Worm (Caenorhabditis elegans) whole organism, dauer: ENCODE data around the gene str-146.

Experiments
- unc-62 ChIP-seq: sonication (generic microtip); optimal IDR thresholded peaks from 2 replicates; lab custom pipeline; 2017; ENCODE audit warnings: missing biosample characterization, missing genetic modification reagents, missing genetic modification characterization

str-146 gene

DNA sequence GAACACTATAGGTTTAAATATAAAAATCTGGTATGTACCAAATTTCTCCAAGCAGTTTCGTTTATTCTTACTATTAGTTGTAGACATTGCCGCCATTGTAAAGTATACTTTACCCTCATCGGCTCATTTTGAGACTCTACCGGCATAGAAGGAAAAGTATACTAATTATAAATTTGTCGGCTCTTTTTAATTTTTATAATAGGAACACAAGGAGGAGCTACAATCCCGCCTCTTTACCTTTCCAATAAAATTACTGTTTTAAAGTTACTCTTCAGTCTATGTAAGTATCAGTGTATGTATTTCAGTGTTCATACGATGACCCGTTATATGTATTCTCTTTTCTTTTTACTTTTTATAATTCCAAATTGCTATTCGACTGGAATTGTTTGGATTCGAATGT, 4.0 kb upstream of the str-146 start, which contains the start of gene sdz-23:
sdz-23 (plus strand) TSS at position 301 of the 400 bp plus-strand sequence.
- TF ChIP-seq unc-62 = no peak

DNA sequence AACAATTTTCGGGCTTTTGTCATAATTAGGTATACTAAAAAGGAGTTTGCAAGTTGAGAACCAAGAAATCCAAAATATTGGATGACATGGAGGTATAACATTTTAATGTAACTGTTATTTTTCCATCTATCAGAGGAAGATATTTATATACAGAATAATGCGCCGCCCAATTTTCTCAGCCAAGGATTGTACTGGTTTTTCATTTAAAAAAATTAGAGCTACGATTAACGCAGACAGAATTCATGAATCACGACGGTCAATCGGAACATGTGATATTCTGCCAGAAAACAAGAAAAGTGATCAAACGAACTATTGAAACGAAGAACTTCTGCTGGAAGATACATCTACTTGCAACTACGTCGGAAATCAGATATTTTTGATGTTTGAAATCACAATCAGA, 3.0 kb upstream of the str-146 start, which contains the start of gene str-145:
str-145 (minus strand) TSS at position 101 of the 400 bp plus-strand sequence.
- no peak for TF ChIP-seq unc-62

DNA sequence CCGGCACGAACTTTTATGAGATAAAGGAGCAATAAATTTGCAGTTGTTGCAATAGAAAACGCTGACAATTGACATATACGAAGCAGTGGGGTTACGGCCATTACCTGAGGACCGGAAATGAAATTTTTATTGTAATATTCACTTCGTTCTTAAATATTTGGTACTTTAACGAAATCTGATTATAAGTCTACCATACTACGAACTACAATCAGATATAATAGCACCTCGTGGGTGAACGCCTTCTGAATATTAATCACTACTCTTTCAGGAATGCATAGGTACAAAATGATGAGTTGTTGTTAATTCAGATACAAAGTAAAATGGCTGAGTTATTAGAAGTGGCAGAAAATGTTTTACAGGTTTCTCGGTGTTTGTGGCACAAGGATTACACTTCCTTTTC, 2.9 kb downstream of the str-146 start, which contains the start of gene str-129:
str-129 (minus strand) TSS at position 101 of the 400 bp plus-strand sequence.
- TF ChIP-seq unc-62 = no peak

DNA sequence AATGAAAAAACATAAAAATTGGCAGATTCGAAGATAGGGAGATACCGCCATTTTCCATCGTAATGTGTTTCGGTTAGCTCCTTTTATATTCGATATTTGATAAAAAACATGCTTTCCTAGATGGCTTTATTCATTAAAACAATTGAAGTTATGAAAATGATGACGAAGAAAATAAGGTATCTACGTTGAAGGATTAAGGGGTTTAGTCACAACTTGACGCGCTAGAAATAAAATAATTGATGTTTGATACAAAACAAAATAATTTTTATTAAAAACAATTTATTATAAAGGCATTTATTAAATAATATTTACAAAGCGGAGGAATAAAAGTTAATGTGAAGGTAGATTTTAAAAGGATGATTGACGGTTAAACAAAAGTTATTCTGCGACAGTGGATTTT, 4.7 kb downstream of the str-146 start, which contains the start of gene str-130:
str-130 (minus strand) TSS at position 101 of the 400 bp plus-strand sequence.
- no peak for TF ChIP-seq unc-62

DNA sequence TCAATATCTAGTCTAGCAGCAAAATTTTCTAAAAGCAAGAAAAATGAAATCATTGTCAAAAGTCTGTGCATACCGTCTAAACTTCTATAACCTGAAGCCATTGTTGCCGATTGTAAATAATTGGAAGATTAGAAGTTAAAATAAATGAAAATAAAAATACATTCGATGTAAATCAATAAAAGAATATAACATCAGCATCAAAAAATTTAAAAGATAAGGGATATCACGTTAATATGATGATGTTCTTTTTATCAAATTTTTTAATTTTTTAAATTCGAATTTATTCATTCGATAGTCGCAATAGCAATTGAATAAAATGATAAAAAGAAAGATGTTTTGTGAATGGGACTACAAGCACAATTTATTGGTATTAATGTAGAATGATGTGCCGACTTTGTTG, 10.1 kb downstream of the str-146 start, which contains the start of gene C09H5.7:
C09H5.7 (minus strand) TSS at position 101 of the 400 bp plus-strand sequence.
- TF ChIP-seq unc-62 = no peak

DNA sequence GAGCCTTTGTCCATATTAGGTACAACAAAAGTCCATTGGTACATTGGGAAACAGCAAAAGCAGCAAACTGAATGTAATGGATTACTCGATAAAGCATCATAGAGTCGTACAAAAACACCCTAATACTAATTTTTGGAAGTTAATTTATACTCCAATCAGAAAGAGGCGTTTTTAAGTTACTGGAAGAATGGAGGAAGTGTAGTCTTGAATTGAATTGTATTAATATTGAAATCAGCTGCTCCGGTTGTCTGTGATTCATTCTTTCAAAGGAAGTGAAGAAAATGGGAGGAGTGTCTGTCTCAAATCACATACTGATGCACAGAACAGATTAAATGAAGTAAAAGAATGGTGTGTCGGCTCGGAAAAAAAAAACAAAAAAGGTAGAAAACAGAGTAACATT, 13.7 kb downstream of the str-146 start, which contains the start of gene str-131:
str-131 (minus strand) TSS at position 101 of the 400 bp plus-strand sequence.
- TF ChIP-seq unc-62 = no peak

DNA sequence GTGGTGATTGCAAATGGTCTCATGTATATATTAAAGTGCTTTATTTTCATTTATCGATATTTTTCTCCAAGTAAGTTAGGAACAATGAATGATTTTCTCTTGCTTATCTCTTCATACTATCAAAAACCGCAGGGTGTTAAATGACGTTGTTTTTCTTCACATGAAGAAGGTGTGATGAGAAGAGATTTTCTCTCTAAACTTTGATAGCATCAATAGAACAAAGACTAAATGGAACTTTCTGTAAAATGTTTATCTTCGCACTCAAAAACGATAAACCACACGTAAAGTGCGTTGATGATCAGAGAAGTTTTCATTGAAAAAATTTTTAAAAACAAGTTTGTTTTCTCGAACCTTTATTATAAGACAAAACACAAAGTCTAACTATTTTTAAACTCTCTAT, 15.5 kb downstream of the str-146 start:
- TF ChIP-seq unc-62 = no peak

DNA sequence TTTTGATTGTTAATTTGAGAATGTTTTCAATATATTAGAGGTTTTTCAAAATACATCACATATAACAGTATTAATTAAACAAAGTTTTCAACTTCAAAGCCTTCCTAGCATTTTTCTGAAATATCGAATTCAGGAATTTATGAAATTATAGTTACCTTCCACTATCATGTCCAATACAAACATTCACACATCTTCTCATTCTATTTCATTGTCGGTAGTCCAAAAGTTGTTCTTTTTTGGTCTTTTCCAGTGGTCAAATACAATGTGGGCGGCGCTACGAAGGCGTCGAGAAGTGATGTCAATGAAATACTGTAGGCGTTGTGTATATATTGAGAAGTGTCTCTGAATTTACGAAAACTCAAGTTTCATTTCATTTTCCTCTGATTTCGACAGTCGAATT, 19.6 kb downstream of the str-146 start, which contains the start of gene catp-3:
catp-3 (plus strand) TSS at position 301 of the 400 bp plus-strand sequence.
- TF ChIP-seq unc-62 = no peak

DNA sequence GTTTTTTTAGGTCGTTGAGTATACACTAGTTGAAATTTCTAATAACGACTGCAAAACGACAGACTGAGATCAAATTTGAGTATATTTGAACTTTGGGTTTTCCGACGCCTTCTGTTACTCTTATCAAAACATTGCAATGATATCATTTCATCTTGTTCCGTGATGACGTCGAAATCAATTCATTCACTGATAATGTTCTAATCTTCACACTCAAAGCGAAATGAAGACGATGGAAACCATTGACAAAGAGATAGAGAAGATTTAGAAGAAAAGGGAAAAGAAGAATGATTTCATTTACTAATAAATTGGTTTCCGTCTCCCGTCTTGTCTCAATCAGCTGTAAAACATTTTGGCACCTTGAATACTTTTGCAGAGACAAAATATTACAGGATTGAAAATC, 22.1 kb downstream of the str-146 start:
- TF ChIP-seq unc-62 = no peak

DNA sequence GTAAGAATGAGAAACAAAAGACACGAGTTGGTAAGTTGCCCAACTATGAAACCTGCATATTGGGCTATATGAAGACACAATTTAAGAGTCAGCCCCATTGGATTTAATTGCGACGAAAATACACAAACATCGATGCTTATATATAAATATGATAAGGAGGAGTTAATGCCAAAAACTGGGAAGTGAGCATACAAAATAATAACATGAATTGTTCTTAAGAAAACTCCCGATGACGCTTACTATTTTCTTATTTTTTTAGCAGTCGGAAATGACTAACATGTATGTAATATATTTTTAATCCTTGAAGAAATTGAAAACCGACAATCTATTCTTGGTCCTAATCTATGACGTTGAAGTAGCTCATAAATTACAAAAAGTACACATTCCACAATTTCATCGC, 23.2 kb downstream of the str-146 start, which contains the start of gene str-144:
str-144 (minus strand) TSS at position 101 of the 400 bp plus-strand sequence.
- no peak for TF ChIP-seq unc-62

DNA sequence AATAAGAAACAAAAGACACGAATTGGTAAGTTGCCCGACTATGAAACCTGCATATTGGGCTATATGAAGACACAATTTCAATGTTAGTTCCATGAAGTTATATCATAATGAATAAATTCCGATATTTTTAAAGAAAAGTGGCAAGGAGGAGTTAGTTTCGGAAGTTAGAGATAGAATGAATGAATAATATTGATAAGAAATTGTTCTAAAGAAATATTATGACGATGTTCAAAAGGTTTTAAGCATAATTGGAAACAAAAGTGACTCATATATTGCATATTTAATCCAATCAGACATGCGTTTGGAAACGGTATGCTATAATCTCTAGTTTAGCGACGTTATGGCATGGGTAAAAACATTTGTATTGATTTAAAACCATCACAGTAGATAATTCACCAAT, 25.6 kb downstream of the str-146 start, which contains the start of gene str-143:
str-143 (minus strand) TSS at position 101 of the 400 bp plus-strand sequence.
- no peak for TF ChIP-seq unc-62

DNA sequence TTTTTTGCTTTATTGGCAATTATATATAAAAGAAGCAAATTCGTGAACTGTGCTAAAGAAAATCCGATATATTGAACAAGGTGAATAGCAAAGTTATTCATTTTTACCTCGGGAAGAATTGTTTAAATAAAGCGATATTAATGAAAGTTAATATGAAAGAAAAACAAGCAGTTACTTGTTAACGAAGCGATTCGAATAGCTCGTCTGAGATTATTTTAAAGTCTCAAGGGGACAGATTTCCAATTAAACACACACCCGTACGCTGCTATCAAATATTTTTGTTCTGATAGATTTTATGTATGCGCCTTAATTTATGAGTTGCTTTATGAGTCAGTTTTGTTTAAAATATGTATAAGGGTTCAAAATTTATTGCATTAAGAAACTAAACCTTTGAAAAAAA, 27.5 kb downstream of the str-146 start, which contains the start of gene str-140:
str-140 (minus strand) TSS at position 101 of the 400 bp plus-strand sequence.
- TF ChIP-seq unc-62 = no peak

DNA sequence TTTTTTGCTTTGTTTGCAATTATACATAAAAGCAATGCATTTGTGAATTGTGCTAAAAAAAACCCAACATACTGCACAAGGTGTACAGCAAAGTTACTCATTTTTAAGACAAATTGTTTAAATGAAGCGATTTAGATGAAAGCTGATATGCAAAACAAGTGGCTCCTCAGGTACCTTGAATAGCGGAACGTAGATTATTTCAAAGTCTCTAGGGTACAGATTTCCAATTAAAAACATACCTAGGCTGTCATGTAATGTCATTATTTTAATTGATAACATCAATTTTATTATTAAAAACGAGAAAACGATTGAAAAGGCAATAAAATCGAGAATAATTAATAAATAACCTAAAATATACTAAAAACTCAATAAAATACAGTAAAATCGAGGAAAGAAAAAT, 33.2 kb downstream of the str-146 start, which contains the start of gene str-139:
str-139 (minus strand) TSS at position 101 of the 400 bp plus-strand sequence.
- TF ChIP-seq unc-62 = no peak

DNA sequence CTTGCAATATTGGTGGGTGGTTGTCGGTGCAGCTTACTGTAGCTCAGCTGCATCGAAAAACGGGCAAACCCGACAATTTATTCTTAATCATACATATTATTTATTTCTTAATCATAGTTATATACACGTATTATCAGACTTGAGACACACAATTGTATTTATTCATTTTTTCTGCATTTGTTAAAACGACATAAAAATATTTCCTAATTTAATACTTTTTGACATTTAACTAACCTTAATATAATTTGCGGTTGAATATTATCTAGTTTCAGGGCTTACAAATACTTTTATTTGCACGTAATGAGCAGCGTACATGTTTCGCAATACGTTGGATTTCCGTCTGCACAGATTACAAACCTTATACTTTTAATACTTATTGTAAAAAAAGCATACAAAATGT, 36.9 kb downstream of the str-146 start, which contains the start of gene str-138:
str-138 (plus strand) TSS at position 301 of the 400 bp plus-strand sequence.
- no peak for TF ChIP-seq unc-62

DNA sequence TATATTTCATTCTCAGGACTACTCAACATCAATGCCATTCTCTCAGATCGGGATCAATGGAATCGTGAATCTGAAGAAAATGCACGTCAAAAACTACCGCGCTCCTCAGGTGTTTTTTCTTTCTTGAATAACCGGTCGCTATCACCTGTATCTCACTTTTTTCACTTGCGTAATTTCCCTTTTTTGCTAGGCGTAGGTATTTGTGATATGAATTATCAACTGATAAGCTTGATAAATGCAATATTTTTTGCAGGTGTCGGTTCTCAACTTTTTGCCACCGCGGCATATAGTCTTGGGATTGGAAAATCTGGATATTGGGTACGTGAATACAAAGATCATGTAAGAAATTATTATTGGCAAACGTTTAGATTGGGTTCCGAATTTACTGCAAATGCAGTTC, 40.1 kb downstream of the str-146 start:
- no peak for TF ChIP-seq unc-62

DNA sequence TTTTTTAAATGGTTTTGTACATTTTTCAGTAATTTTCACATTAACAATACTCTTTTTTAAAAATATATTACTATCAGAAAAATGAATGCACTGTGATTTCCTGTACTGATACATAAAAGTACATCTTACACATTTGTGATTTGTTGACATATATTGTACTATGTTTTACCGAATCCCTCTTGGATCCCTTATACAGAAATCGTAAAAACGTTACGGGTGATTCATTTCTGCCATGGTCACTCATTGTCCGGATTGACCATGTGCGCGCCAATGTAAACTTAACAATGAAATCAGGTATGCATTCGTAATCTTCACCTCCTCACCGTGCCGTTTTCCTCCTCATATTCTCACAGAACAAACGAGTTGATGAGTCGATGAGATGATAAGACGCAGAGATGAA, 41.1 kb downstream of the str-146 start, which contains the start of gene ZC513.2:
ZC513.2 (plus strand) TSS at position 301 of the 400 bp plus-strand sequence.
- no peak for TF ChIP-seq unc-62

DNA sequence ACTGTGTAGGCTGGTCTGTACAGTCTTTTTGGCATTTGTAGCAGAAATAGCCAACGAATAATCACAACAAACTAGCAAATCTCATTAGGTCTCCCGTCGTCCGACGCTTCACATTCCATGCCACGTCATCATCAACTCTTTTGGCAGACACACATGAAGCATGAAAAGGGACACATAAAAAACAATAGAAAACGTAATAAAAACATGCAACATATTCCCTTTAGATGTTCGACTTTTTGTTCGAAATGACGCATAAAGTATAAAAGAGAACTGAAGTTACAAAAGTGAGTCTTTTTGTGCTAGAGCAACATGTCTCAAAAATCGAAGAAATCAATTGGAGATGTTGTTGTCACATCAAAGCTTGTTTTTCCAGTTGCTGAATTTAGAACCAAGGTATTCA, 43.4 kb downstream of the str-146 start, which contains the start of gene sth-1:
sth-1 (plus strand) TSS at position 301 of the 400 bp plus-strand sequence.
- TF ChIP-seq unc-62 = no peak

DNA sequence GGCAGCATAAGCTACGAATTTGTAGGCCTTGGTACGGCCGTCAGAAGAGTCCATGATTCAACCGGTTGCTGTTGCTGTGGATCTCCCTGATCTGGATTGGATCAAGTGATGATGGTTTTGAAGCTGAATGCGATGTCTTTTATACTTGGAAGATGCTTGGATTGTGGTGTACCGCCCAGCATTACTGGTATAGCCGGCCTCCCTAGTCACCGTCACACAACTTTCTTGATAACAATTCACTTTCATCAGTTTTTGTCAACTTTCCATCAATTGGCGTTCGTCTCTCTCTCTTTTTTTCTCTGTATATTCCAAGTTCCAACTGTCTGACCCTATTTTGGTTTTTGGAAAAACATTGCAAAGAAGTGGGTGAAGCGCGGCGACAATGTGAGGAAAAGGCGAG, 44.5 kb downstream of the str-146 start, which contains the start of gene col-43:
col-43 (minus strand) TSS at position 101 of the 400 bp plus-strand sequence.
- no peak for TF ChIP-seq unc-62
